Worm (Caenorhabditis elegans) whole organism, early embryonic: ENCODE data around the gene arl-5.

Experiments used
- B0310.2 ChIP-seq: sonication (generic microtip); optimal IDR thresholded peaks from 2 replicates; lab custom pipeline; 2016; ENCODE audit warnings: mild to moderate bottlenecking, missing genetic modification characterization, missing compliant biosample characterization
- F13C5.2 ChIP-seq: sonication (generic microtip); optimal IDR thresholded peaks from 2 replicates; lab custom pipeline; 2017; ENCODE audit warnings: mild to moderate bottlenecking, missing genetic modification characterization, inconsistent platforms, missing compliant biosample characterization
- aly-1 ChIP-seq: sonication (generic microtip); optimal IDR thresholded peaks from 2 replicates; lab custom pipeline; 2016; ENCODE audit warnings: missing genetic modification characterization, missing compliant biosample characterization
- ama-1 ChIP-seq: fragments of 150-350 bp; optimal IDR thresholded peaks from 2 replicates; lab custom pipeline; 2014
- ceh-13 ChIP-seq: fragments of 200-800 bp; sonication (Bioruptor generic); optimal IDR thresholded peaks from 2 replicates; lab custom pipeline; 2018; ENCODE audit warnings: mild to moderate bottlenecking, missing genetic modification characterization, missing compliant biosample characterization
- ceh-36 ChIP-seq: sonication (generic microtip); optimal IDR thresholded peaks from 2 replicates; lab custom pipeline; 2016; ENCODE audit warnings: missing genetic modification characterization, inconsistent platforms, missing compliant biosample characterization
- ets-7 ChIP-seq: sonication (generic microtip); optimal IDR thresholded peaks from 2 replicates; lab custom pipeline; 2016; ENCODE audit warnings: missing genotype, missing genetic modification characterization, missing compliant biosample characterization
- flt-1 ChIP-seq: fragments of 200-800 bp; sonication (Bioruptor generic); IDR thresholded peaks from 2 replicates; pipeline ENCODE4 v1.3.6; 2022; ENCODE audit warnings: missing genetic modification characterization, missing compliant biosample characterization
- hmbx-1 ChIP-seq: sonication (generic microtip); optimal IDR thresholded peaks from 2 replicates; lab custom pipeline; 2016; ENCODE audit warnings: mild to moderate bottlenecking, missing genetic modification characterization, missing compliant biosample characterization
- hmg-4 ChIP-seq: fragments of 200-800 bp; sonication (Bioruptor generic); optimal IDR thresholded peaks from 2 replicates; lab custom pipeline; 2018; ENCODE audit warnings: mild to moderate bottlenecking, missing genetic modification characterization, missing compliant biosample characterization
- hnd-1 ChIP-seq: sonication (generic microtip); optimal IDR thresholded peaks from 2 replicates; lab custom pipeline; 2016; ENCODE audit warnings: missing genetic modification characterization, missing compliant biosample characterization
- pes-1 ChIP-seq: fragments of 200-800 bp; sonication (Bioruptor generic); IDR thresholded peaks from 2 replicates; pipeline ENCODE4 v1.3.6; 2022; ENCODE audit warnings: missing genetic modification reagents, missing genetic modification characterization, missing compliant biosample characterization
- scrt-1 ChIP-seq: fragments of 200-800 bp; sonication (Bioruptor generic); IDR thresholded peaks from 2 replicates; pipeline ENCODE4 v1.3.6; 2022; ENCODE audit warnings: missing genetic modification characterization, missing compliant biosample characterization
- sea-1 ChIP-seq: fragments of 200-800 bp; sonication (Bioruptor generic); conservative IDR thresholded peaks from 2 replicates; pipeline ENCODE4 v1.3.6; 2022; ENCODE audit warnings: missing genetic modification characterization, missing compliant biosample characterization
- tbx-11 ChIP-seq: fragments of 200-800 bp; sonication (Bioruptor generic); IDR thresholded peaks from 2 replicates; pipeline ENCODE4 v1.3.6; 2022; ENCODE audit warnings: missing genetic modification characterization, missing compliant biosample characterization
- tbx-37 ChIP-seq: fragments of 200-800 bp; sonication (Bioruptor generic); conservative IDR thresholded peaks from 2 replicates; pipeline ENCODE4 v1.3.6; 2022; ENCODE audit warnings: missing genetic modification reagents, missing genetic modification characterization, missing compliant biosample characterization
- tra-4 ChIP-seq: sonication (generic microtip); optimal IDR thresholded peaks from 2 replicates; lab custom pipeline; 2017; ENCODE audit warnings: missing genetic modification characterization, missing compliant biosample characterization

Gene arl-5

ce11 chrIII:9796448-9796847, 26.6 kb upstream of the arl-5 start, which contains the start of gene srxa-10:
Gene srxa-10, minus strand, starts transcription at chrIII:9796548.
- no peak for TF ChIP-seq hnd-1
- no peak for TF ChIP-seq tbx-37

ce11 chrIII:9798478-9799157, 24.4 kb upstream of the arl-5 start, which contains the start of gene ZK632.2:
Gene ZK632.2, plus strand, starts transcription at chrIII:9799107.
- TF ChIP-seq hmg-4 (no peak), pes-1 (no peak), F13C5.2 (tag; lab: Kevin White, UChicago) (no peak), tbx-11 (no peak), sea-1 (GFP tag; lab: Robert Waterston, UW) (no peak), hmbx-1 (tag; lab: Kevin White, UChicago) (no peak), ets-7 (tag; lab: Kevin White, UChicago) (no peak), ama-1 (lab: Kevin White, UChicago) (no peak), scrt-1 (no peak), tbx-37 (no peak), B0310.2 (no peak), flt-1 (GFP tag; lab: Robert Waterston, UW) (no peak)

ce11 chrIII:9802045-9802444, 21.0 kb upstream of the arl-5 start:
- TF ChIP-seq sea-1 (GFP tag; lab: Robert Waterston, UW) (no peak), ets-7 (tag; lab: Kevin White, UChicago) (no peak), hnd-1 (no peak)

DNA sequence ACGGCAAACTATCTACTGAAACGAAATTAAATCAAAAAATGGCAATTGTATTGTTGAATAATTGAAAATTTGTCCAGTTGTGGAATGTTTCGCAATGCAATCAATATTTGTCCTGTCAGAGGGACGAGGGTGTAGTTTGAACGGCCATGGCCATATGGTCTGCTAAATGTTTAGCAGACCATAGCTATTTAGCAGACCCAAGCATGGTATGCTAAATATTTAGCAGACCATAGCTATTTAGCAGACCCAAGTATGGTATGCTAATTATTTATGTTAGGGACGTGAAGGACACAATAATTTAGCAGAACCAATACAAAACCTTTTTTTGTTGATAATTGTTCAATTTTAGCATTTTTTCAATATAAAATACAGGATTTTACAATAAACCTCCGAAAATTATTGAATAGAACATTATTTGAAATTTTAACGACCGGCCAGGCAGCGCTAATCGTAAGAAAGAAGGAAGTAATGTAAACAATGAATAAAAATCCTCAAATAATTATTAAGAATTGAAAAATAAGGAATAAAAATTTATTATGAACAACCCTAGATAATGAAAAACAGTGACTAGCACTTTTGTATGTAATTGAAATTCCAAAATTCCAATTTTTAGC, 17.9 kb upstream of the arl-5 start, which contains the start of gene riok-3:
TSS of gene riok-3 (minus strand) at position 15 of the 614 bp plus-strand sequence.
- no peak for TF ChIP-seq tra-4 (tag; lab: Kevin White, UChicago)

- no peak for TF ChIP-seq pes-1
- TF ChIP-seq ceh-13 (GFP tag; lab: Kevin White, UChicago) = no peak
- no peak for TF ChIP-seq ceh-36
- no peak for TF ChIP-seq hnd-1
These were observed 16.0 kb upstream of the arl-5 start, which contains the start of gene ZK632.4 for ce11 chrIII:9806968-9807559. Gene ZK632.4, minus strand, starts transcription at chrIII:9807454.

- no peak for TF ChIP-seq ceh-36
- TF ChIP-seq ets-7 (tag; lab: Kevin White, UChicago) = no peak
- no peak for TF ChIP-seq ceh-13 (GFP tag; lab: Kevin White, UChicago)
- no peak for TF ChIP-seq tra-4 (tag; lab: Kevin White, UChicago)
- TF ChIP-seq tbx-37 = no peak
- no peak for TF ChIP-seq sea-1 (GFP tag; lab: Robert Waterston, UW)
- TF ChIP-seq hnd-1 = no peak
- TF ChIP-seq flt-1 (GFP tag; lab: Robert Waterston, UW) = no peak
- no peak for TF ChIP-seq hmg-4
- TF ChIP-seq aly-1 (tag; lab: Kevin White, UChicago) = no peak
- TF ChIP-seq tbx-11 = no peak
- TF ChIP-seq F13C5.2 (tag; lab: Kevin White, UChicago) = no peak
- TF ChIP-seq pes-1 = no peak
- TF ChIP-seq ama-1 (lab: Kevin White, UChicago) = no peak
- TF ChIP-seq B0310.2 = no peak
- TF ChIP-seq scrt-1 = no peak
- no peak for TF ChIP-seq hmbx-1 (tag; lab: Kevin White, UChicago)
These were observed 15.4 kb upstream of the arl-5 start for ce11 chrIII:9807560-9808046.

ce11 chrIII:9808179-9808578, 14.9 kb upstream of the arl-5 start, which contains the start of gene gtap-2:
Gene gtap-2, plus strand, starts transcription at chrIII:9808544.
- TF ChIP-seq tbx-37 (0 out of 2 replicates have a peak, but pooled peaks have one; percentile 37), hnd-1 (no peak), ets-7 (tag; lab: Kevin White, UChicago) (no peak)

- TF ChIP-seq ceh-36 (no peak), tra-4 (tag; lab: Kevin White, UChicago) (no peak), ets-7 (tag; lab: Kevin White, UChicago) (no peak), aly-1 (tag; lab: Kevin White, UChicago) (no peak), tbx-37 (no peak), hmbx-1 (tag; lab: Kevin White, UChicago) (no peak), pes-1 (no peak), ama-1 (lab: Kevin White, UChicago) (no peak)
These were observed 9.9 kb upstream of the arl-5 start, which contains the start of gene ZK632.14 for ce11 chrIII:9813146-9813545. Gene ZK632.14, plus strand, starts transcription at chrIII:9813446.

- TF ChIP-seq sea-1 (GFP tag; lab: Robert Waterston, UW) = no peak
- TF ChIP-seq tbx-37 = no peak
- peak; percentile 19 for TF ChIP-seq aly-1 (tag; lab: Kevin White, UChicago)
- peak; percentile 73 for TF ChIP-seq hmg-4
- no peak for TF ChIP-seq ceh-13 (GFP tag; lab: Kevin White, UChicago)
These were observed 5.9 kb upstream of the arl-5 start, which contains the start of gene cnx-1 for ce11 chrIII:9817087-9817612. Gene cnx-1, minus strand, starts transcription at chrIII:9817137.
